Worm (Caenorhabditis elegans): ENCODE data around the gene Y46G5A.34.

DNA sequence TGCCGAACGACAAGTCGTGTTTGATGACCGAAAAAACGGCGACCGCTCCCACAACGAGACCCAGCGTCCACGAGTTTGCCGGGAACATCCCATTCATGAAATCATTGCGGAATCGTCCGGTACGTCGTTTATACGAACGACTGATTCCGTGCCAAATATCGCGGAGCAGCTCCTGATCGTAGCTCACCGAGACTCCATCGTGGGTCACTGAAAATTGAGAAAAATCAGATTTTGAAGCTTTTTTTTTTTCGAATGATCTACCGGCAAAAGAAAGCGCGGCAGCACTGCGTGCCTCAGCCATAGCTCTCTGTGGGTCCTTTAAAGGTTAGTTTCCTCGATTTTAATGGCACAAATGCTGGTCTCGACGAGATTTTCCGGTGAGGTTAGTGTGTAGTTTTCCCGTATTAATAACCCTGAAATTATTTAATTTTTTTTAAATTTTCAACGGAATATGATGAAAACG, 19.6 kb downstream of the Y46G5A.34 start, which contains the start of gene cpt-1:
- TF ChIP-seq med-1 (GFP tag; optimal IDR thresholded peaks at IDR 0.05; ENCODE audit: insufficient read depth) = no peak
- no peak for TF ChIP-seq flt-1 (GFP tag; IDR thresholded peaks at IDR 0.05)
- TF ChIP-seq cog-1 (tag; optimal IDR thresholded peaks at IDR 0.05) = no peak
- TF ChIP-seq klf-2 (GFP tag; conservative IDR thresholded peaks at IDR 0.05) = no peak
- no peak for TF ChIP-seq ztf-23 (GFP tag; IDR thresholded peaks at IDR 0.05)
